Worm (Caenorhabditis elegans) whole organism, L3 larva: ENCODE data around the gene phf-31.

Source experiments
- ZK546.5 ChIP-seq: sonication (generic microtip); optimal IDR thresholded peaks from 2 replicates; lab custom pipeline; 2017; ENCODE audit warnings: missing biosample characterization, missing genetic modification characterization
- ceh-82 ChIP-seq: fragments of 150-350 bp; optimal IDR thresholded peaks from 2 replicates; lab custom pipeline; 2014; ENCODE audit warnings: missing biosample characterization, missing genetic modification characterization
- fkh-10 ChIP-seq: sonication (generic microtip); optimal IDR thresholded peaks from 2 replicates; lab custom pipeline; 2017; ENCODE audit warnings: missing biosample characterization, missing genetic modification reagents, missing genetic modification characterization
- fos-1 ChIP-seq: fragments of 150-350 bp; optimal IDR thresholded peaks from 2 replicates; lab custom pipeline; 2014; ENCODE audit warnings: missing biosample characterization, missing genetic modification characterization
- mdl-1 ChIP-seq: fragments of 150-350 bp; optimal IDR thresholded peaks from 2 replicates; lab custom pipeline; 2014; ENCODE audit warnings: missing biosample characterization, missing genetic modification characterization
- nfya-1 ChIP-seq: sonication (generic microtip); optimal IDR thresholded peaks from 2 replicates; lab custom pipeline; 2017; ENCODE audit warnings: missing genetic modification characterization, mild to moderate bottlenecking, missing compliant biosample characterization, antibody characterized with exemption, moderate library complexity; ENCODE audit not compliant: insufficient read depth
- nhr-237 ChIP-seq: fragments of 150-350 bp; optimal IDR thresholded peaks from 2 replicates; lab custom pipeline; 2014; ENCODE audit warnings: missing biosample characterization, missing genetic modification characterization
- nhr-28 ChIP-seq: fragments of 150-350 bp; optimal IDR thresholded peaks from 2 replicates; lab custom pipeline; 2014; ENCODE audit warnings: missing biosample characterization, missing genetic modification characterization
- nhr-76 ChIP-seq: fragments of 150-350 bp; sonication (generic microtip); optimal IDR thresholded peaks from 5 replicates; lab custom pipeline; 2014; ENCODE audit warnings: missing biosample characterization, missing genetic modification characterization
- pqm-1 ChIP-seq: fragments of 150-350 bp; optimal IDR thresholded peaks from 2 replicates; lab custom pipeline; 2017; ENCODE audit warnings: missing biosample characterization, missing genetic modification characterization, inconsistent platforms
- ztf-11 ChIP-seq: fragments of 150-350 bp; optimal IDR thresholded peaks from 2 replicates; lab custom pipeline; 2014; ENCODE audit warnings: missing biosample characterization, missing genetic modification characterization

DNA sequence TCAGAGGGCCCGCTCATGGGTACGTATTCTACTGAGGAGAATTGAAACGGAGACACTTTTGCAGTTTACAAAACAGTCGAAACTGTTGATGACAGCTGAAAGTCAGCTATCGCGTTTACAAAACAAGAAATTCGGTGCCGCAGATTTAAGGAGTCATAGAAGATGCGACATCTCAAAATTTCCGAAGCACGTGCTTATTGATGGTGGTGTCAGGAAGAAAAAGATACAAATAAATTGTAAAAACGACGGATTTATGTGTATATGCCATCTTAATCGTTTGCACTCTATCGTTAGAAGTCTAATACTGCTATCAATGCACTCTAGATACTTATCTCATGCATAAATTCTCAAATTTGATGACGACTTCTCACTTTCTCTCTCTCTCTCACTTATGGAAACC lies 7.6 kb upstream of the phf-31 start, which contains the start of gene F13E6.2:
- TF ChIP-seq nhr-28 (tag; lab: Kevin White, UChicago): no peak
- TF ChIP-seq ztf-11 (tag; lab: Kevin White, UChicago): no peak
- no peak for TF ChIP-seq ceh-82
- no peak for TF ChIP-seq fos-1 (tag; lab: Kevin White, UChicago)
- no peak for TF ChIP-seq nhr-76 (tag; lab: Kevin White, UChicago)
- TF ChIP-seq nhr-237 (tag; lab: Kevin White, UChicago): no peak
- no peak for TF ChIP-seq pqm-1 (tag; lab: Kevin White, UChicago)
- TF ChIP-seq nfya-1: no peak
- TF ChIP-seq fkh-10: no peak
- no peak for TF ChIP-seq mdl-1
- TF ChIP-seq ZK546.5 (tag; lab: Kevin White, UChicago): no peak
